Worm (Caenorhabditis elegans) whole organism, L1 larva: ENCODE data around the gene pqn-67.

Source experiments
- ama-1 ChIP-seq: fragments of 150-350 bp; optimal IDR thresholded peaks from 2 replicates; lab custom pipeline; 2014
- fkh-10 ChIP-seq: sonication (generic microtip); optimal IDR thresholded peaks from 2 replicates; lab custom pipeline; 2017; ENCODE audit warnings: missing biosample characterization, missing genetic modification reagents, missing genetic modification characterization
- lin-15B ChIP-seq: fragments of 150-350 bp; sonication (generic microtip); optimal IDR thresholded peaks from 3 replicates; lab custom pipeline; 2014; ENCODE audit warnings: missing biosample characterization, missing genetic modification characterization
- lin-39 ChIP-seq: fragments of 150-350 bp; optimal IDR thresholded peaks from 2 replicates; lab custom pipeline; 2014; ENCODE audit warnings: missing biosample characterization, missing genetic modification reagents, missing genetic modification characterization
- lir-3 ChIP-seq: sonication (generic microtip); optimal IDR thresholded peaks from 2 replicates; lab custom pipeline; 2016; ENCODE audit warnings: mild to moderate bottlenecking, missing genetic modification characterization, moderate library complexity, missing compliant biosample characterization; ENCODE audit not compliant: poor library complexity
- nhr-237 ChIP-seq: fragments of 150-350 bp; optimal IDR thresholded peaks from 2 replicates; lab custom pipeline; 2014; ENCODE audit warnings: missing biosample characterization, missing genetic modification characterization
- nhr-47 ChIP-seq: sonication (generic microtip); optimal IDR thresholded peaks from 2 replicates; lab custom pipeline; 2016; ENCODE audit warnings: mild to moderate bottlenecking, missing genetic modification characterization, moderate library complexity, missing compliant biosample characterization
- pqm-1 ChIP-seq: sonication (generic microtip); optimal IDR thresholded peaks from 3 replicates; lab custom pipeline; 2017; ENCODE audit warnings: missing biosample characterization, missing genetic modification characterization
- unc-62 ChIP-seq: fragments of 150-350 bp; optimal IDR thresholded peaks from 2 replicates; lab custom pipeline; 2014; ENCODE audit warnings: missing biosample characterization, missing genetic modification reagents, missing genetic modification characterization
- zag-1 ChIP-seq: fragments of 150-350 bp; optimal IDR thresholded peaks from 2 replicates; lab custom pipeline; 2014; ENCODE audit warnings: missing biosample characterization, missing genetic modification characterization
- ztf-4 ChIP-seq: fragments of 150-350 bp; optimal IDR thresholded peaks from 2 replicates; lab custom pipeline; 2014; ENCODE audit warnings: missing biosample characterization, missing genetic modification characterization

DNA sequence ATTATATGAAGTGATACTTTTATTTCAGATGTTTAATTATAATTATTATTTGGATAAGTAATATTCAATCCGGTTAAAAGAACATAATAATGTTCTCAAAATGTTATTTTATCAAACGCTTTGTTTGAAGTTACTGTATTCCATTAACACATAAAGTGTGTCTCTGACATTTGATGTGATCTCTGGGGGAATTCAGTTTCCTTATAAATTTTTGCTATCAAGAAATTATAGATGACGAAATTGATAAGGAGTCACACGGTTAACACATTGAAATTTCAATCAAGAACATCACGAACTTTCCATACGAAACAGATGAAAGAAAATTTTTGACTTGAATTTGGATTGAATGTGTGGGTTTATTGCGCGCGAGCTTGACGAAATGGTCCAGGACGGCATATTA is 2.5 kb upstream of the pqn-67 start:
- no peak for TF ChIP-seq ama-1
- TF ChIP-seq zag-1 = no peak
- TF ChIP-seq lin-15B (tag; lab: Kevin White, UChicago) = no peak
- no peak for TF ChIP-seq unc-62
- TF ChIP-seq lin-39 (tag; lab: Kevin White, UChicago) = no peak
- TF ChIP-seq pqm-1 = no peak
- TF ChIP-seq lir-3 = no peak
- no peak for TF ChIP-seq ztf-4 (tag; lab: Kevin White, UChicago)
- no peak for TF ChIP-seq fkh-10 (GFP tag; lab: Kevin White, UChicago)
- TF ChIP-seq nhr-237 (tag; lab: Kevin White, UChicago) = no peak
- TF ChIP-seq nhr-47 (tag; lab: Kevin White, UChicago) = no peak
